Worm (Caenorhabditis elegans) whole organism, late embryonic: ENCODE measurements around the gene K02B2.6.

Experiments
- C38D4.7 ChIP-seq: fragments of 200-800 bp; sonication (Bioruptor generic); optimal IDR thresholded peaks from 2 replicates; lab custom pipeline; 2018; ENCODE audit warnings: mild to moderate bottlenecking, missing genetic modification characterization, moderate library complexity, missing compliant biosample characterization
- K02D7.2 ChIP-seq: sonication (generic microtip); optimal IDR thresholded peaks from 2 replicates; lab custom pipeline; 2017; ENCODE audit warnings: mild to moderate bottlenecking, missing genetic modification characterization, missing compliant biosample characterization
- Y22D7AL.16 ChIP-seq: sonication (generic microtip); optimal IDR thresholded peaks from 2 replicates; lab custom pipeline; 2016; ENCODE audit warnings: missing genetic modification characterization, missing compliant biosample characterization
- ceh-2 ChIP-seq: sonication (generic microtip); optimal IDR thresholded peaks from 2 replicates; lab custom pipeline; 2016; ENCODE audit warnings: missing genotype, missing genetic modification characterization, missing compliant biosample characterization
- ceh-22 ChIP-seq: sonication (generic microtip); optimal IDR thresholded peaks from 2 replicates; lab custom pipeline; 2017; ENCODE audit warnings: missing biosample characterization, missing genetic modification characterization
- ceh-24 ChIP-seq: sonication (generic microtip); optimal IDR thresholded peaks from 2 replicates; lab custom pipeline; 2016; ENCODE audit warnings: mild to moderate bottlenecking, missing genetic modification characterization, missing compliant biosample characterization
- ceh-31 ChIP-seq: sonication (generic microtip); optimal IDR thresholded peaks from 2 replicates; lab custom pipeline; 2016; ENCODE audit warnings: missing genetic modification characterization, missing compliant biosample characterization
- ceh-6 ChIP-seq: fragments of 200-800 bp; sonication (Bioruptor generic); optimal IDR thresholded peaks from 2 replicates; lab custom pipeline; 2018; ENCODE audit warnings: mild to moderate bottlenecking, missing genetic modification characterization, missing compliant biosample characterization
- ceh-9 ChIP-seq: sonication (generic microtip); optimal IDR thresholded peaks from 2 replicates; lab custom pipeline; 2016; ENCODE audit warnings: mild to moderate bottlenecking, missing genetic modification characterization, inconsistent platforms, missing compliant biosample characterization
- elt-2 ChIP-seq: sonication (generic microtip); optimal IDR thresholded peaks from 2 replicates; lab custom pipeline; 2016; ENCODE audit warnings: missing genetic modification reagents, missing genetic modification characterization, missing compliant biosample characterization
- elt-4 ChIP-seq: sonication (generic microtip); optimal IDR thresholded peaks from 2 replicates; lab custom pipeline; 2016; ENCODE audit warnings: missing genetic modification characterization, missing compliant biosample characterization
- hlh-13 ChIP-seq: fragments of 200-800 bp; sonication (Bioruptor generic); optimal IDR thresholded peaks from 2 replicates; lab custom pipeline; 2018; ENCODE audit warnings: mild to moderate bottlenecking, missing genetic modification characterization, missing compliant biosample characterization
- hlh-30 ChIP-seq: sonication (generic microtip); optimal IDR thresholded peaks from 2 replicates; lab custom pipeline; 2017; ENCODE audit warnings: antibody characterized with exemption, missing genetic modification characterization, missing compliant biosample characterization; ENCODE audit not compliant: insufficient read depth
- lin-11 ChIP-seq: fragments of 200-800 bp; sonication (Bioruptor generic); optimal IDR thresholded peaks from 2 replicates; lab custom pipeline; 2018; ENCODE audit warnings: mild to moderate bottlenecking, missing genetic modification characterization, missing compliant biosample characterization
- nfya-1 ChIP-seq: sonication (generic microtip); optimal IDR thresholded peaks from 2 replicates; lab custom pipeline; 2017; ENCODE audit warnings: missing genetic modification characterization, mild to moderate bottlenecking, missing compliant biosample characterization, antibody characterized with exemption, moderate library complexity
- nhr-11 ChIP-seq: fragments of 150-350 bp; optimal IDR thresholded peaks from 2 replicates; lab custom pipeline; 2014; ENCODE audit warnings: missing biosample characterization, missing genetic modification characterization
- nhr-232 ChIP-seq: sonication (generic microtip); optimal IDR thresholded peaks from 2 replicates; lab custom pipeline; 2016; ENCODE audit warnings: missing genetic modification characterization, missing compliant biosample characterization
- pat-9 ChIP-seq: fragments of 200-800 bp; sonication (Bioruptor generic); optimal IDR thresholded peaks from 2 replicates; lab custom pipeline; 2018; ENCODE audit warnings: mild to moderate bottlenecking, missing genetic modification characterization, moderate library complexity, missing compliant biosample characterization
- pha-2 ChIP-seq: sonication (generic microtip); optimal IDR thresholded peaks from 2 replicates; lab custom pipeline; 2017; ENCODE audit warnings: mild to moderate bottlenecking, missing genetic modification characterization, missing compliant biosample characterization
- ref-2 ChIP-seq: sonication (generic microtip); optimal IDR thresholded peaks from 2 replicates; lab custom pipeline; 2016; ENCODE audit warnings: missing genetic modification characterization, missing compliant biosample characterization
- rnt-1 ChIP-seq: sonication (generic microtip); optimal IDR thresholded peaks from 2 replicates; lab custom pipeline; 2016; ENCODE audit warnings: missing genetic modification characterization, missing compliant biosample characterization
- sox-4 ChIP-seq: sonication (generic microtip); optimal IDR thresholded peaks from 2 replicates; lab custom pipeline; 2017; ENCODE audit warnings: mild to moderate bottlenecking, missing genetic modification characterization, inconsistent platforms, missing compliant biosample characterization
- unc-42 ChIP-seq: sonication (generic microtip); optimal IDR thresholded peaks from 2 replicates; lab custom pipeline; 2016; ENCODE audit warnings: missing genotype, missing genetic modification characterization, missing compliant biosample characterization
- unc-55 ChIP-seq: sonication (generic microtip); optimal IDR thresholded peaks from 2 replicates; lab custom pipeline; 2017; ENCODE audit warnings: missing biosample characterization, missing genetic modification reagents, missing genetic modification characterization

Gene K02B2.6

ce11 chrIV:5926643-5927042 lies 35.4 kb downstream of the K02B2.6 start (continued):
- TF ChIP-seq elt-2 (tag; lab: Kevin White, UChicago) (no peak), unc-55 (GFP tag; lab: Kevin White, UChicago) (no peak), nhr-11 (no peak), ceh-24 (no peak), ceh-31 (tag; lab: Kevin White, UChicago) (peak; percentile 75), ceh-6 (GFP tag; lab: Kevin White, UChicago) (no peak), elt-4 (tag; lab: Kevin White, UChicago) (no peak), Y22D7AL.16 (tag; lab: Kevin White, UChicago) (no peak), hlh-30 (no peak), pha-2 (tag; lab: Kevin White, UChicago) (no peak), ceh-22 (no peak), hlh-13 (GFP tag; lab: Kevin White, UChicago) (no peak), K02D7.2 (tag; lab: Kevin White, UChicago) (no peak), rnt-1 (tag; lab: Kevin White, UChicago) (no peak)

ce11 chrIV:5924241-5924640 lies 37.8 kb downstream of the K02B2.6 start:
- TF ChIP-seq unc-55 (GFP tag; lab: Kevin White, UChicago) (no peak), pat-9 (tag; lab: Kevin White, UChicago) (no peak)

- no peak for TF ChIP-seq elt-2 (tag; lab: Kevin White, UChicago)
- TF ChIP-seq unc-42 (tag; lab: Kevin White, UChicago), result no peak
- TF ChIP-seq lin-11, result no peak
- no peak for TF ChIP-seq ceh-22
- TF ChIP-seq, all 69 proteins: peak for 0
Observed at ce11 chrIV:5923112-5923511, 39.0 kb downstream of the K02B2.6 start.

- no peak for TF ChIP-seq nhr-232 (tag; lab: Kevin White, UChicago)
- no peak for TF ChIP-seq unc-42 (tag; lab: Kevin White, UChicago)
- TF ChIP-seq sox-4 (tag; lab: Kevin White, UChicago), result no peak
- no peak for TF ChIP-seq ceh-9 (tag; lab: Kevin White, UChicago)
- TF ChIP-seq nfya-1, result no peak
- TF ChIP-seq lin-11, result no peak
- no peak for TF ChIP-seq ref-2
- no peak for TF ChIP-seq C38D4.7 (GFP tag; lab: Kevin White, UChicago)
Observed at ce11 chrIV:5917026-5917425, 45.0 kb downstream of the K02B2.6 start, which contains the start of gene dhhc-13. TSS of gene dhhc-13 (plus strand) at chrIV:5917326.

- TF ChIP-seq unc-42 (tag; lab: Kevin White, UChicago) (peak; percentile 91), ceh-2 (no peak)
Observed at ce11 chrIV:5915152-5915551, 46.9 kb downstream of the K02B2.6 start.
